Worm (Caenorhabditis elegans) whole organism, L2 larva: ENCODE results near the gene gcy-33.

Source experiments
- Y55F3AM.14 ChIP-seq: fragments of 200-800 bp; sonication (Bioruptor generic); optimal IDR thresholded peaks from 2 replicates; lab custom pipeline; 2018; ENCODE audit warnings: mild to moderate bottlenecking, missing genetic modification characterization, missing compliant biosample characterization
- ama-1 ChIP-seq: fragments of 150-350 bp; optimal IDR thresholded peaks from 2 replicates; lab custom pipeline; 2018; ENCODE audit warnings: inconsistent platforms
- elt-1 ChIP-seq: fragments of 150-350 bp; optimal IDR thresholded peaks from 2 replicates; lab custom pipeline; 2014; ENCODE audit warnings: missing biosample characterization, missing genetic modification characterization
- lin-11 ChIP-seq: fragments of 150-350 bp; sonication (generic microtip); optimal IDR thresholded peaks from 2 replicates; lab custom pipeline; 2014; ENCODE audit warnings: missing biosample characterization, missing genetic modification characterization, inconsistent platforms, mixed read lengths
- nhr-21 ChIP-seq: fragments of 150-350 bp; optimal IDR thresholded peaks from 2 replicates; lab custom pipeline; 2014; ENCODE audit warnings: missing biosample characterization, missing genetic modification characterization
- nhr-237 ChIP-seq: fragments of 150-350 bp; optimal IDR thresholded peaks from 2 replicates; lab custom pipeline; 2014; ENCODE audit warnings: missing biosample characterization, missing genetic modification characterization
- zag-1 ChIP-seq: fragments of 150-350 bp; optimal IDR thresholded peaks from 2 replicates; lab custom pipeline; 2014; ENCODE audit warnings: missing biosample characterization, missing genetic modification characterization

DNA sequence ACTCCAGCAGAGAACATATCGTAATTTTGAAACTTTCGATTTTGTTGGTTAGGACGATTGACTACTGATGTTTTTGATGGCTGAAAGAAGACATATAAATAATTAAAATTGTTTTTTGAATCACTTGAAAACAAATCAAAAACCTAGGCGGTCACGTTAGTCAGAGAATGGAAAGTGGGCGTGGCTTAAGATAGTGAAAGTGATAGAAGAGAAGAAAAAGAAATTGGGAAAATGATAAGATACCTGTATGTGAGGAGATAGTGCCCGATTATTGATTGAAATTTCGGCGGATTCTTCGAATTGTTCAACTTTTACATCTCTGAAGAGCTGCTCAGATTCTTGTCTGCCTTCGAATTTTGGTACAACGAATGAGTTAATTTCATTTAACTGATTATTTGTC, 10.1 kb upstream of the gcy-33 start:
- TF ChIP-seq elt-1 (tag; lab: Kevin White, UChicago) (no peak), Y55F3AM.14 (GFP tag; lab: Kevin White, UChicago) (no peak), zag-1 (no peak), ama-1 (lab: Kevin White, UChicago) (no peak), nhr-237 (tag; lab: Kevin White, UChicago) (no peak), nhr-21 (no peak), lin-11 (tag; lab: Kevin White, UChicago) (no peak)
